Worm (Caenorhabditis elegans) whole organism, L4/young adult: ENCODE data around the gene ugt-14.

ENCODE experiments used
- W03F9.2 ChIP-seq: fragments of 150-350 bp; optimal IDR thresholded peaks from 2 replicates; lab custom pipeline; 2014; ENCODE audit warnings: missing biosample characterization, missing genetic modification characterization
- dao-5 ChIP-seq: sonication (generic microtip); optimal IDR thresholded peaks from 2 replicates; lab custom pipeline; 2016; ENCODE audit warnings: missing genotype, missing genetic modification characterization, moderate library complexity, missing compliant biosample characterization
- him-1 ChIP-seq: sonication (generic microtip); optimal IDR thresholded peaks from 2 replicates; lab custom pipeline; 2016; ENCODE audit warnings: missing genotype, missing genetic modification reagents, missing genetic modification characterization, missing compliant biosample characterization

The ugt-14 gene

ce11 chrV:4951434-4951833, 45.4 kb downstream of the ugt-14 start, which contains the start of gene str-207:
Gene str-207, plus strand, starts transcription at chrV:4951734.
- no peak for TF ChIP-seq W03F9.2 (tag; lab: Kevin White, UChicago)
- TF ChIP-seq him-1 (tag; lab: Kevin White, UChicago), result no peak

DNA sequence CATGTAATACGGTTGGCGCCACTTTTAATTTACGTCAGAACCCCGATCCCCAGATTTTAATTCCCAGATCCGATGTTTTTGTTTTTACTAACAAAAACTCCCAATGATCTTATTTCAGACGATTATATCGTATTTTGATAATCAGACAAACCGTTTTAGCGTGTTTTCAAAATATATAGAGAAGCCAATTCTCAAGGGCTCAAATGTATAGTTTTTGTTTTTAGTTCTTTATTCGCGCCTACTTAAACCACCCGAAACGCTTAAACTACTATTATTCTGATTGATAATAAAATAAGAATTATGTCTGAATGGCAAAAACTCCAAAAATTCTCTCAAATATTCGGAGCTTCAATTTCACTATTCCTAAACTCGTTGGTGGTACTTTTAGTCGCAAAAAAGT, 50.5 kb downstream of the ugt-14 start, which contains the start of gene str-208:
str-208 (plus strand) TSS at position 301 of the 400 bp plus-strand sequence.
- no peak for TF ChIP-seq W03F9.2 (tag; lab: Kevin White, UChicago)
- no peak for TF ChIP-seq dao-5
- TF ChIP-seq him-1 (tag; lab: Kevin White, UChicago), result no peak

DNA sequence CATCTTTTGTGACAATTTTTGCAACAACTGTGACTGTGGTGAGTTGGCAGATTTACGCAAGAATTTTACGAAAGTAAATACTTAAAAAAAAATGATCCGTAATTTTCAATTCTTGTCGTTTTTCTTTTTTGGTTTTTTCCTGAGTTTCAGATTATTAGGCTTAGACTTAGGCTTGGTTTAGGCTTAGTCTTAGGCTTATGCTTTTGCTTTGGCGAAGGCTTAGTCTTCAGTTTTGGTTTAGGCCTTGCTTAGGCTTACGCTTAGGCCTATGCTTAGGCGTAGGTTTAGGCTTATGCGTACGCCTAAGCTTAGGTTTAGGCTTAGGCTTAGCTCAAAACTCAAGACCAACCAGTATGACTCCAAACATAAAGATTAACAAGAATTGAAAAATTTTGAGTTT, 51.6 kb downstream of the ugt-14 start:
- no peak for TF ChIP-seq W03F9.2 (tag; lab: Kevin White, UChicago)
- TF ChIP-seq dao-5, result no peak
- no peak for TF ChIP-seq him-1 (tag; lab: Kevin White, UChicago)
